Fruit fly (Drosophila melanogaster) whole organism, prepupa: ENCODE results near the gene t-cup.

Source experiments
- CG10631 ChIP-seq: fragments of 200-800 bp; sonication (Bioruptor generic); optimal IDR thresholded peaks from 2 replicates; lab custom pipeline; 2016; ENCODE audit warnings: missing biosample characterization, missing genetic modification characterization
- CG11902 ChIP-seq: fragments of 200-800 bp; sonication (Bioruptor generic); optimal IDR thresholded peaks from 3 replicates; lab custom pipeline; 2016; ENCODE audit warnings: missing biosample characterization, missing genetic modification characterization
- CG15336 ChIP-seq: fragments of 200-800 bp; sonication (Bioruptor generic); IDR thresholded peaks from 2 replicates; pipeline ENCODE4 v1.3.6; 2022; ENCODE audit warnings: missing biosample characterization, missing genetic modification characterization
- CG1621 ChIP-seq: fragments of 200-800 bp; sonication (Bioruptor generic); optimal IDR thresholded peaks from 3 replicates; lab custom pipeline; 2018; ENCODE audit warnings: missing biosample characterization, mild to moderate bottlenecking, missing genetic modification characterization
- CG16779 ChIP-seq: fragments of 200-800 bp; sonication (Bioruptor generic); optimal IDR thresholded peaks from 3 replicates; lab custom pipeline; 2017; ENCODE audit warnings: missing biosample characterization, mild to moderate bottlenecking, missing genetic modification characterization
- CG3032 ChIP-seq: fragments of 200-800 bp; optimal IDR thresholded peaks from 2 replicates; lab custom pipeline; 2019; ENCODE audit warnings: missing biosample characterization, mild to moderate bottlenecking, missing genetic modification characterization, moderate library complexity
- CG34406 ChIP-seq: fragments of 200-800 bp; sonication (Bioruptor generic); optimal IDR thresholded peaks from 3 replicates; lab custom pipeline; 2016; ENCODE audit warnings: missing biosample characterization, missing genetic modification characterization
- CG3919 ChIP-seq: fragments of 200-800 bp; sonication (Bioruptor generic); optimal IDR thresholded peaks from 3 replicates; lab custom pipeline; 2016; ENCODE audit warnings: missing biosample characterization, missing genetic modification characterization
- CG6276 ChIP-seq: fragments of 200-800 bp; sonication (Bioruptor generic); optimal IDR thresholded peaks from 2 replicates; lab custom pipeline; 2017; ENCODE audit warnings: missing biosample characterization, mild to moderate bottlenecking, missing genetic modification characterization
- CG6808 ChIP-seq: fragments of 200-800 bp; sonication (Bioruptor generic); optimal IDR thresholded peaks from 3 replicates; lab custom pipeline; 2017; ENCODE audit warnings: missing biosample characterization, missing genetic modification characterization, mild to moderate bottlenecking, moderate library complexity, missing genetic modification reagents
- CG7368 ChIP-seq: fragments of 200-800 bp; sonication (Bioruptor generic); optimal IDR thresholded peaks from 3 replicates; lab custom pipeline; 2016; ENCODE audit warnings: missing biosample characterization, missing genetic modification characterization
- CG8119 ChIP-seq: fragments of 200-800 bp; sonication (Bioruptor generic); IDR thresholded peaks from 3 replicates; pipeline ENCODE4 v1.3.6; 2022; ENCODE audit warnings: missing biosample characterization, missing genetic modification characterization
- CG9139 ChIP-seq: fragments of 200-800 bp; sonication (Bioruptor generic); optimal IDR thresholded peaks from 3 replicates; lab custom pipeline; 2017; ENCODE audit warnings: missing biosample characterization, mild to moderate bottlenecking, missing genetic modification characterization
- Eip78C ChIP-seq: fragments of 200-800 bp; sonication (Bioruptor generic); peaks from one replicate; lab custom pipeline; 2016; ENCODE audit warnings: missing biosample characterization, missing genetic modification characterization
- Eip93F ChIP-seq: fragments of 200-800 bp; sonication (Bioruptor generic); optimal IDR thresholded peaks from 2 replicates; lab custom pipeline; 2016; ENCODE audit warnings: missing biosample characterization, mild to moderate bottlenecking, missing genetic modification characterization
- Hr4 ChIP-seq: fragments of 200-800 bp; sonication (Bioruptor generic); optimal IDR thresholded peaks from 3 replicates; lab custom pipeline; 2016; ENCODE audit warnings: missing biosample characterization, missing genetic modification characterization
- Lpt ChIP-seq: fragments of 200-800 bp; sonication (Bioruptor generic); optimal IDR thresholded peaks from 3 replicates; lab custom pipeline; 2016; ENCODE audit warnings: missing biosample characterization, missing genetic modification characterization
- Met ChIP-seq: fragments of 200-800 bp; sonication (Bioruptor generic); optimal IDR thresholded peaks from 3 replicates; lab custom pipeline; 2016; ENCODE audit warnings: missing biosample characterization, missing genetic modification characterization
- OdsH ChIP-seq: fragments of 200-800 bp; sonication (Bioruptor generic); optimal IDR thresholded peaks from 3 replicates; lab custom pipeline; 2016; ENCODE audit warnings: missing biosample characterization, missing genetic modification characterization
- Smox ChIP-seq: fragments of 200-800 bp; sonication (Bioruptor generic); optimal IDR thresholded peaks from 3 replicates; lab custom pipeline; 2016; ENCODE audit warnings: missing biosample characterization, missing genetic modification characterization
- Sox102F ChIP-seq: fragments of 200-800 bp; sonication (Bioruptor generic); optimal IDR thresholded peaks from 2 replicates; lab custom pipeline; 2016; ENCODE audit warnings: missing biosample characterization, mild to moderate bottlenecking, missing genetic modification characterization
- Sox14 ChIP-seq: fragments of 200-800 bp; sonication (Bioruptor generic); optimal IDR thresholded peaks from 3 replicates; lab custom pipeline; 2016; ENCODE audit warnings: missing biosample characterization, missing genetic modification characterization
- Sox15 ChIP-seq: fragments of 200-800 bp; sonication (Bioruptor generic); optimal IDR thresholded peaks from 3 replicates; lab custom pipeline; 2016; ENCODE audit warnings: missing biosample characterization, missing genetic modification characterization
- cyc ChIP-seq: fragments of 200-800 bp; sonication (Bioruptor generic); optimal IDR thresholded peaks from 3 replicates; lab custom pipeline; 2016; ENCODE audit warnings: missing biosample characterization, missing genetic modification characterization
- dac ChIP-seq: fragments of 200-800 bp; sonication (Bioruptor generic); optimal IDR thresholded peaks from 2 replicates; lab custom pipeline; 2017; ENCODE audit warnings: missing biosample characterization, mild to moderate bottlenecking, missing genetic modification characterization
- dsx ChIP-seq: fragments of 200-800 bp; optimal IDR thresholded peaks from 3 replicates; lab custom pipeline; 2019; ENCODE audit warnings: missing biosample characterization, mild to moderate bottlenecking, missing genetic modification characterization, moderate library complexity; ENCODE audit not compliant: poor library complexity, severe bottlenecking
- eg ChIP-seq: fragments of 200-800 bp; sonication (Bioruptor generic); IDR thresholded peaks from 3 replicates; pipeline ENCODE4 v1.3.6; 2022; ENCODE audit warnings: missing biosample characterization, missing genetic modification characterization
- esn ChIP-seq: fragments of 200-800 bp; sonication (Bioruptor generic); optimal IDR thresholded peaks from 2 replicates; lab custom pipeline; 2016; ENCODE audit warnings: missing biosample characterization, mild to moderate bottlenecking, missing genetic modification characterization, moderate library complexity
- fd59A ChIP-seq: fragments of 200-800 bp; sonication (Bioruptor generic); optimal IDR thresholded peaks from 2 replicates; lab custom pipeline; 2017; ENCODE audit warnings: missing biosample characterization, mild to moderate bottlenecking, missing genetic modification characterization, missing genetic modification reagents
- fd85E ChIP-seq: fragments of 200-800 bp; sonication (Bioruptor generic); optimal IDR thresholded peaks from 3 replicates; lab custom pipeline; 2016; ENCODE audit warnings: missing biosample characterization, missing genetic modification characterization
- fkh ChIP-seq: fragments of 200-800 bp; sonication (Bioruptor generic); optimal IDR thresholded peaks from 3 replicates; lab custom pipeline; 2017; ENCODE audit warnings: missing biosample characterization, mild to moderate bottlenecking, missing genetic modification characterization, moderate library complexity
- net ChIP-seq: fragments of 200-800 bp; sonication (Bioruptor generic); optimal IDR thresholded peaks from 3 replicates; lab custom pipeline; 2016; ENCODE audit warnings: missing biosample characterization, missing genetic modification characterization
- ss ChIP-seq, 2 experiments: fragments of 200-800 bp; sonication (Bioruptor generic); optimal IDR thresholded peaks; 2 replicates in 1 of 2; 3 replicates in 1 of 2; lab custom pipeline; 2017 to 2018; ENCODE audit warnings: mild to moderate bottlenecking in 2 of 2, missing biosample characterization in 2 of 2, missing genetic modification characterization in 2 of 2, moderate library complexity in 1 of 2
- svp ChIP-seq: fragments of 200-800 bp; sonication (Bioruptor generic); peaks from one replicate; lab custom pipeline; 2016; ENCODE audit warnings: missing biosample characterization, missing genetic modification characterization
- topi ChIP-seq: fragments of 200-800 bp; sonication (Bioruptor generic); optimal IDR thresholded peaks from 3 replicates; lab custom pipeline; 2016; ENCODE audit warnings: missing biosample characterization, missing genetic modification characterization
- vri ChIP-seq: fragments of 200-800 bp; sonication (Bioruptor generic); optimal IDR thresholded peaks from 3 replicates; lab custom pipeline; 2016; ENCODE audit warnings: missing biosample characterization, mild to moderate bottlenecking, missing genetic modification characterization

Gene t-cup

DNA sequence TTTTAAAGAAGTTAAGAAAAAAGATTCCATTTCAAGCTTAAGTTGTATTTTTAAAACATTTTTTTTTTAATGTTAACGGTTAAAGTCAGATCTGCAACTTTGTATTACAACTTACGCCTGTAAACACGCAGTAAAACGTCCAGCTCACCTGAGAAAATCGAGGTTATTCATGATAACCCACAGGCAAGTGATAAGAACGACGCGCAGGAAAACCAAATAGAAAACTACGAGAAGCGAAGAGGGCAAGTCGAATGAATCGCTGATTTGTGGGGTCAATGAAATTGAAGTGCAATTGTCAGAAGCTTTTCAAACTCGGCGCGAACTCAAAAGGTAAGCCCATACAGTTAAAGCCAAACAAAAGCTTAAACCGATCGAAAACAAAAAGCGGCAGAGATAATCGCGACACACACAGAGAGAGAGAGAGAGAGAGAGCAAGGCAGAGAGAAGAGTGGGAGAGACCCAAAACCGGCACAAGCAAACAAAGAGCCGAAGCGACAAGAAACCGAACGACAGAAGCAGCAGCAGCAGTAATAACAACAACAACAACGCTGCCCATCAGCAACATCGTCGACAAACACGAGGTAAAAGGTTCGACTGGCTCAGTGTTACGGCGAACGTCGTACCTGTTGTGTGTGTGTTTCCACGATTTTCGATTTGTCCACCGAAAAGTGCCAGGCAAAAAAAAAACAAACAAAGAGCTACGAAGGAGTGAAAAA, 10.4 kb upstream of the t-cup start, which contains the start of gene CG43051 (continued):
- no peak for TF ChIP-seq cyc (GFP tag; lab: Kevin White, UChicago)
- TF ChIP-seq, all 60 proteins: peak for 32

- TF ChIP-seq dsx (no peak), dac (GFP tag; lab: Kevin White, UChicago) (no peak), Smox (no peak), OdsH (GFP tag; lab: Kevin White, UChicago) (no peak), topi (no peak), fd85E (GFP tag; lab: Kevin White, UChicago) (no peak), CG3919 (GFP tag; lab: Kevin White, UChicago) (no peak), ss (GFP tag; optimal IDR thresholded peaks at IDR 0.05; lab: Kevin White, UChicago) (no peak), CG3032 (tag; lab: Kevin White, UChicago) (no peak), CG11902 (GFP tag; lab: Kevin White, UChicago) (no peak), CG6276 (GFP tag; lab: Kevin White, UChicago) (no peak), svp (no peak), Met (GFP tag; lab: Kevin White, UChicago) (no peak), CG10631 (GFP tag; lab: Kevin White, UChicago) (no peak), esn (no peak), Eip78C (GFP tag; lab: Kevin White, UChicago) (peak; percentile 31), CG8119 (GFP tag; lab: Robert Waterston, UW) (no peak), CG1621 (tag; lab: Kevin White, UChicago) (no peak), Lpt (GFP tag; lab: Kevin White, UChicago) (no peak), Sox15 (no peak), CG9139 (GFP tag; lab: Kevin White, UChicago) (no peak), fd59A (GFP tag; lab: Kevin White, UChicago) (no peak), CG16779 (tag; lab: Kevin White, UChicago) (no peak), vri (GFP tag; lab: Kevin White, UChicago) (peak; percentile 62), Hr4 (GFP tag; lab: Kevin White, UChicago) (no peak), CG7368 (GFP tag; lab: Kevin White, UChicago) (no peak), CG34406 (GFP tag; lab: Kevin White, UChicago) (no peak), CG15336 (GFP tag; lab: Robert Waterston, UW) (no peak), Eip93F (GFP tag; lab: Kevin White, UChicago) (no peak), Sox14 (GFP tag; lab: Kevin White, UChicago) (no peak), cyc (GFP tag; lab: Kevin White, UChicago) (no peak), CG6808 (GFP tag; lab: Kevin White, UChicago) (peak; percentile 3), net (no peak), fkh (GFP tag; lab: Kevin White, UChicago) (peak; percentile 56), Sox102F (GFP tag; lab: Kevin White, UChicago) (no peak)
Observed at dm6 chr2L:12506744-12507143, 9.6 kb upstream of the t-cup start.

DNA sequence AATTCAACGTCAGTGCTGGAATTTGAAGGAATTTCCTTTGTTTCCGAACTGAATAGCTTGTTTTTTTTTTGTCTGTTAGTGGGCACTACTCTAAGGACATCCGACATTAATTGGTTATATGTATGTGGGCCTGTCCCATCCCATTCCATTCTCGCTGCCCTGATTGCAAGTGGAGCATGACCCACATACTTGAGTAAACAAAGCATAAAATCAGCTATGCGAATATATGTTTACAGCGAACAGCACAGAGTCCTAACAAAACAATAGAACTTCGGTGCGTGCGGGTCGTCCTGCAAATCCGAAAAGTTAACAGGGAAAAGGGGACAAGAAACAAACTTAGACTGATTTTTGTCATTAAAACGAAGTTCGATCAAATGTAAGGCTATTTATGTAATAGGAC, 8.5 kb upstream of the t-cup start:
- no peak for TF ChIP-seq CG10631 (GFP tag; lab: Kevin White, UChicago)

- peak; percentile 47 for TF ChIP-seq Eip93F (GFP tag; lab: Kevin White, UChicago)
- peak; percentile 1 for TF ChIP-seq CG6276 (GFP tag; lab: Kevin White, UChicago)
- no peak for TF ChIP-seq cyc (GFP tag; lab: Kevin White, UChicago)
- TF ChIP-seq eg (GFP tag; lab: Robert Waterston, UW) = 0 out of 3 replicates have a peak, but pooled peaks have one; percentile 5
- TF ChIP-seq, all 60 proteins: peak for 3
Observed at dm6 chr2L:12504886-12505450, 7.8 kb upstream of the t-cup start.
